Fruit fly (Drosophila melanogaster) whole organism, embryonic: ENCODE measurements around the gene CG14221.
A peak's percentile ranks its signal among the peaks of the same experiment; 100 is the strongest.

Source experiments
- Awh ChIP-seq: fragments of 200-800 bp; sonication (Bioruptor generic); IDR thresholded peaks from 2 replicates; pipeline ENCODE4, ENCODE4 v1.3.6; 2022; ENCODE audit warnings: missing biosample characterization, missing genetic modification characterization
- CG10543 ChIP-seq: fragments of 200-800 bp; sonication (Bioruptor generic); optimal IDR thresholded peaks from 3 replicates; lab custom pipeline; 2017; ENCODE audit warnings: missing biosample characterization, mild to moderate bottlenecking, missing genetic modification characterization, moderate library complexity
- CG12391 ChIP-seq: fragments of 200-800 bp; sonication (Bioruptor generic); optimal IDR thresholded peaks from 3 replicates; lab custom pipeline; 2018; ENCODE audit warnings: missing biosample characterization, mild to moderate bottlenecking, missing genetic modification characterization, moderate library complexity
- CG15514 ChIP-seq: fragments of 200-800 bp; sonication (Bioruptor generic); optimal IDR thresholded peaks from 3 replicates; lab custom pipeline; 2017; ENCODE audit warnings: missing biosample characterization, missing genetic modification characterization, mild to moderate bottlenecking, moderate library complexity, missing genetic modification reagents
- CG1603 ChIP-seq: fragments of 200-800 bp; sonication (Bioruptor generic); optimal IDR thresholded peaks from 2 replicates; lab custom pipeline; 2019; ENCODE audit warnings: missing biosample characterization, mild to moderate bottlenecking, missing genetic modification characterization, moderate library complexity
- CG18262 ChIP-seq: fragments of 200-800 bp; optimal IDR thresholded peaks from 3 replicates; lab custom pipeline; 2019; ENCODE audit warnings: missing biosample characterization, mild to moderate bottlenecking, missing genetic modification characterization, moderate library complexity
- CG2116 ChIP-seq: fragments of 200-800 bp; sonication (Bioruptor generic); optimal IDR thresholded peaks from 3 replicates; lab custom pipeline; 2018; ENCODE audit warnings: missing biosample characterization, mild to moderate bottlenecking, missing genetic modification characterization
- CG2129 ChIP-seq: fragments of 200-800 bp; sonication (Bioruptor generic); IDR thresholded peaks from 2 replicates; pipeline ENCODE4 v1.3.6; 2022; ENCODE audit warnings: missing biosample characterization, missing genetic modification characterization; ENCODE audit not compliant: partially characterized antibody
- CG42726 ChIP-seq: fragments of 200-800 bp; sonication (Bioruptor generic); IDR thresholded peaks from 2 replicates; pipeline ENCODE4 v1.3.6; 2022; ENCODE audit warnings: missing biosample characterization, missing genetic modification characterization; ENCODE audit not compliant: partially characterized antibody
- CG4328 ChIP-seq: fragments of 200-800 bp; sonication (Bioruptor generic); optimal IDR thresholded peaks from 3 replicates; lab custom pipeline; 2017; ENCODE audit warnings: missing biosample characterization, missing genetic modification reagents, missing genetic modification characterization
- CG6813 ChIP-seq: fragments of 200-800 bp; sonication (Bioruptor generic); optimal IDR thresholded peaks from 2 replicates; lab custom pipeline; 2017; ENCODE audit warnings: missing biosample characterization, missing genetic modification characterization, mild to moderate bottlenecking, moderate library complexity, missing genetic modification reagents
- CG8290 ChIP-seq, 3 experiments: fragments of 200-800 bp; sonication (Bioruptor generic); optimal IDR thresholded peaks; 2 replicates each; lab custom pipeline; 2016 to 2019; ENCODE audit warnings: missing biosample characterization in 3 of 3, missing genetic modification characterization in 3 of 3, mild to moderate bottlenecking in 2 of 3, moderate library complexity in 1 of 3
- CkIIα-i1 ChIP-seq: fragments of 200-800 bp; sonication (Bioruptor generic); IDR thresholded peaks from 2 replicates; pipeline ENCODE4 v1.3.6; 2022; ENCODE audit warnings: missing biosample characterization, missing genetic modification characterization
- D19A ChIP-seq: fragments of 200-800 bp; optimal IDR thresholded peaks from 3 replicates; lab custom pipeline; 2019; ENCODE audit warnings: missing biosample characterization, mild to moderate bottlenecking, missing genetic modification characterization, moderate library complexity
- Dad ChIP-seq: fragments of 200-800 bp; sonication (Bioruptor generic); optimal IDR thresholded peaks from 3 replicates; lab custom pipeline; 2016; ENCODE audit warnings: missing biosample characterization, missing genetic modification characterization
- Dll ChIP-seq: fragments of 200-800 bp; sonication (Bioruptor generic); IDR thresholded peaks from 4 replicates; pipeline ENCODE4 v1.3.6; 2022; ENCODE audit warnings: missing biosample characterization, missing genetic modification characterization; ENCODE audit not compliant: partially characterized antibody
- Doc3 ChIP-seq: fragments of 200-800 bp; sonication (Bioruptor generic); IDR thresholded peaks from 3 replicates; pipeline ENCODE4 v1.3.6; 2022; ENCODE audit warnings: missing biosample characterization, missing genetic modification characterization; ENCODE audit not compliant: partially characterized antibody
- Fer1 ChIP-seq: fragments of 200-800 bp; sonication (Bioruptor generic); optimal IDR thresholded peaks from 2 replicates; lab custom pipeline; 2017; ENCODE audit warnings: missing biosample characterization, mild to moderate bottlenecking, missing genetic modification characterization
- HmgZ ChIP-seq: fragments of 200-800 bp; sonication (Bioruptor generic); optimal IDR thresholded peaks from 2 replicates; lab custom pipeline; 2018; ENCODE audit warnings: missing biosample characterization, mild to moderate bottlenecking, missing genetic modification characterization
- Hmr ChIP-seq: fragments of 200-800 bp; sonication (Bioruptor generic); optimal IDR thresholded peaks from 3 replicates; lab custom pipeline; 2017; ENCODE audit warnings: mild to moderate bottlenecking, missing biosample characterization, missing genetic modification reagents, missing genetic modification characterization
- Hr78 ChIP-seq, 2 experiments: fragments of 200-800 bp in 1 of 2; fragments of >200 bp in 1 of 2; sonication (Bioruptor generic) in 1 of 2; optimal IDR thresholded peaks; 2 replicates each; lab custom pipeline; 2017 to 2019; ENCODE audit warnings: missing biosample characterization in 2 of 2, missing genetic modification characterization in 2 of 2, mild to moderate bottlenecking in 1 of 2, moderate library complexity in 1 of 2
- MTF-1 ChIP-seq: fragments of 200-800 bp; sonication (Bioruptor generic); optimal IDR thresholded peaks from 2 replicates; lab custom pipeline; 2018; ENCODE audit warnings: missing biosample characterization, mild to moderate bottlenecking, missing genetic modification characterization, borderline replicate concordance
- Nf-YA ChIP-seq: fragments of 200-800 bp; sonication (Bioruptor generic); IDR thresholded peaks from 2 replicates; pipeline ENCODE4 v1.3.6; 2022; ENCODE audit warnings: missing biosample characterization, missing genetic modification characterization
- Nf-YC ChIP-seq: fragments of 200-800 bp; optimal IDR thresholded peaks from 3 replicates; lab custom pipeline; 2019; ENCODE audit warnings: missing biosample characterization, mild to moderate bottlenecking, missing genetic modification characterization, moderate library complexity
- Oli ChIP-seq: fragments of 200-800 bp; sonication (Bioruptor generic); optimal IDR thresholded peaks from 2 replicates; lab custom pipeline; 2018; ENCODE audit warnings: missing biosample characterization, mild to moderate bottlenecking, missing genetic modification characterization, moderate library complexity
- Pdp1 ChIP-seq, 2 experiments: fragments of 200-800 bp; sonication (Bioruptor generic); optimal IDR thresholded peaks; 3 replicates each; lab custom pipeline; 2016; ENCODE audit warnings: missing biosample characterization in 2 of 2, missing genetic modification characterization in 2 of 2, mild to moderate bottlenecking in 1 of 2, moderate library complexity in 1 of 2
- Xrp1 ChIP-seq: fragments of 200-800 bp; sonication (Bioruptor generic); IDR thresholded peaks from 2 replicates; pipeline ENCODE4 v1.3.6; 2022; ENCODE audit warnings: missing biosample characterization, missing genetic modification characterization
- cas ChIP-seq: fragments of 200-800 bp; sonication (Bioruptor generic); IDR thresholded peaks from 2 replicates; pipeline ENCODE4 v1.3.6; 2022; ENCODE audit warnings: missing biosample characterization, missing genetic modification characterization
- cato ChIP-seq: fragments of 200-800 bp; sonication (Bioruptor generic); optimal IDR thresholded peaks from 2 replicates; lab custom pipeline; 2016; ENCODE audit warnings: missing biosample characterization, missing genetic modification characterization, borderline replicate concordance
- chinmo ChIP-seq: fragments of 200-800 bp; sonication (Bioruptor generic); IDR thresholded peaks from 4 replicates; pipeline ENCODE4 v1.3.6; 2022; ENCODE audit warnings: missing biosample characterization, missing genetic modification characterization; ENCODE audit not compliant: partially characterized antibody
- crol ChIP-seq: fragments of 200-800 bp; sonication (Bioruptor generic); IDR thresholded peaks from 2 replicates; pipeline ENCODE4 v1.3.6; 2022; ENCODE audit warnings: missing biosample characterization, missing genetic modification characterization
- eyg ChIP-seq: fragments of 200-800 bp; sonication (Bioruptor generic); optimal IDR thresholded peaks from 3 replicates; lab custom pipeline; 2016; ENCODE audit warnings: missing biosample characterization, missing genetic modification characterization
- ftz-f1 ChIP-seq: fragments of 200-800 bp; sonication (Bioruptor generic); optimal IDR thresholded peaks from 2 replicates; lab custom pipeline; 2016; ENCODE audit warnings: missing biosample characterization, missing genetic modification characterization
- hth ChIP-seq: fragments of >200 bp; optimal IDR thresholded peaks from 2 replicates; lab custom pipeline; 2017; ENCODE audit warnings: inconsistent platforms
- onecut ChIP-seq: fragments of 200-800 bp; sonication (Bioruptor generic); IDR thresholded peaks from 2 replicates; pipeline ENCODE4 v1.3.6; 2022; ENCODE audit warnings: missing biosample characterization, missing genetic modification characterization
- pfk ChIP-seq: fragments of 200-800 bp; sonication (Bioruptor generic); optimal IDR thresholded peaks from 2 replicates; lab custom pipeline; 2018; ENCODE audit warnings: missing biosample characterization, mild to moderate bottlenecking, missing genetic modification characterization, moderate library complexity
- pnt ChIP-seq: fragments of 200-800 bp; sonication (Bioruptor generic); optimal IDR thresholded peaks from 3 replicates; lab custom pipeline; 2016; ENCODE audit warnings: missing biosample characterization, missing genetic modification characterization
- prd ChIP-seq, 3 experiments: fragments of >200 bp in 2 of 3; fragments of 200-800 bp in 1 of 3; sonication (Bioruptor generic) in 1 of 3; optimal IDR thresholded peaks in 2 of 3; IDR thresholded peaks in 1 of 3; 2 replicates in 2 of 3; 3 replicates in 1 of 3; pipeline versions ENCODE4 v1.3.6 to Lab custom; 2017 to 2022; ENCODE audit warnings: missing biosample characterization in 1 of 3, missing genetic modification characterization in 1 of 3
- sd ChIP-seq: fragments of 200-800 bp; sonication (Bioruptor generic); optimal IDR thresholded peaks from 3 replicates; lab custom pipeline; 2018; ENCODE audit warnings: missing biosample characterization, mild to moderate bottlenecking, missing genetic modification characterization, moderate library complexity
- sr ChIP-seq: fragments of 200-800 bp; sonication (Bioruptor generic); IDR thresholded peaks from 3 replicates; pipeline ENCODE4 v1.3.6; 2022; ENCODE audit warnings: missing biosample characterization, missing genetic modification characterization
- unc-4 ChIP-seq: fragments of 200-800 bp; sonication (Bioruptor generic); IDR thresholded peaks from 2 replicates; pipeline ENCODE4 v1.3.6; 2022; ENCODE audit warnings: missing biosample characterization, missing genetic modification characterization; ENCODE audit not compliant: partially characterized antibody
- vfl ChIP-seq: fragments of 200-800 bp; sonication (Bioruptor generic); optimal IDR thresholded peaks from 2 replicates; lab custom pipeline; 2016; ENCODE audit warnings: missing biosample characterization, missing genetic modification characterization
- vnd ChIP-seq: fragments of 200-800 bp; sonication (Bioruptor generic); IDR thresholded peaks from 3 replicates; pipeline ENCODE4 v1.3.6; 2022; ENCODE audit warnings: missing biosample characterization, missing genetic modification characterization; ENCODE audit not compliant: partially characterized antibody
- zfh1 ChIP-seq: fragments of 200-800 bp; sonication (Bioruptor generic); IDR thresholded peaks from 3 replicates; pipeline ENCODE4 v1.3.6; 2022; ENCODE audit warnings: missing biosample characterization, missing genetic modification characterization

The CG14221 gene

dm6 chrX:19608042-19608609 is 12.9 kb downstream of the CG14221 start (continued):
- peak; percentile 38 for TF ChIP-seq CG2116 (GFP tag; lab: Kevin White, UChicago)
- peak; percentile 57; the same call in 3 of the 4 replicates for TF ChIP-seq Dll (GFP tag; lab: Robert Waterston, UW)
- TF ChIP-seq Awh (GFP tag; lab: Robert Waterston, UW): peak; percentile 72
- TF ChIP-seq cato: no peak
- TF ChIP-seq zfh1: peak; percentile 14; the same call in 1 of the 3 replicates
- TF ChIP-seq Nf-YA (GFP tag; lab: Robert Waterston, UW): no peak
- TF ChIP-seq onecut (GFP tag; lab: Robert Waterston, UW): peak; percentile 20; the same call in 1 of the 2 replicates
- TF ChIP-seq hth (lab: Kevin White, UChicago): no peak
- no peak for TF ChIP-seq CG4328 (GFP tag; lab: Kevin White, UChicago)
- peak; percentile 78 for TF ChIP-seq sd
- TF ChIP-seq HmgZ: peak; percentile 20
- TF ChIP-seq Hmr (GFP tag; lab: Kevin White, UChicago): no peak
- no peak for TF ChIP-seq CG8290 (GFP tag; optimal IDR thresholded peaks at IDR 0.05; lab: Kevin White, UChicago)
- TF ChIP-seq CG8290 (tag; optimal IDR thresholded peaks at IDR 0.05; lab: Kevin White, UChicago): peak in 1 of 2 experiments; percentile 19
- peak; percentile 61 for TF ChIP-seq crol (GFP tag; lab: Robert Waterston, UW)
- TF ChIP-seq CG2129 (GFP tag; lab: Robert Waterston, UW): no peak
- no peak for TF ChIP-seq CG42726
- TF ChIP-seq Dad (GFP tag; lab: Kevin White, UChicago): no peak
- peak; percentile 87; the same call in 1 of the 4 replicates for TF ChIP-seq chinmo (GFP tag; lab: Robert Waterston, UW)
- peak; percentile 16 for TF ChIP-seq pfk (GFP tag; lab: Kevin White, UChicago)
- TF ChIP-seq MTF-1 (GFP tag; lab: Kevin White, UChicago): no peak
- TF ChIP-seq vnd: no peak
- no peak for TF ChIP-seq eyg (GFP tag; lab: Kevin White, UChicago)
- no peak for TF ChIP-seq CG12391 (tag; lab: Kevin White, UChicago)
- no peak for TF ChIP-seq vfl (GFP tag; lab: Kevin White, UChicago)
- no peak for TF ChIP-seq prd (optimal IDR thresholded peaks at IDR 0.05; lab: Kevin White, UChicago)
- TF ChIP-seq prd (GFP tag; IDR thresholded peaks at IDR 0.05; lab: Robert Waterston, UW): no peak
- peak; percentile 23 for TF ChIP-seq CG15514 (GFP tag; lab: Kevin White, UChicago)
- TF ChIP-seq Nf-YC (tag; lab: Kevin White, UChicago): no peak
- TF ChIP-seq Oli (tag; lab: Kevin White, UChicago): no peak
- TF ChIP-seq cas (GFP tag; lab: Robert Waterston, UW): no peak
- no peak for TF ChIP-seq CG1603
- no peak for TF ChIP-seq D19A (tag; lab: Kevin White, UChicago)
- peak in 1 of 2 experiments; percentile 43 for TF ChIP-seq Pdp1 (GFP tag; optimal IDR thresholded peaks at IDR 0.05; lab: Kevin White, UChicago)
- TF ChIP-seq Xrp1 (GFP tag; lab: Robert Waterston, UW): peak; percentile 17; the same call in 1 of the 2 replicates
- TF ChIP-seq CG10543 (GFP tag; lab: Kevin White, UChicago): peak; percentile 82
- TF ChIP-seq ftz-f1 (GFP tag; lab: Kevin White, UChicago): peak; percentile 83
- peak; percentile 42; the same call in 1 of the 3 replicates for TF ChIP-seq Doc3 (GFP tag; lab: Robert Waterston, UW)
- TF ChIP-seq sr: 0 out of 3 replicates have a peak, but pooled peaks have one; percentile 36
- TF ChIP-seq Hr78 (GFP tag; optimal IDR thresholded peaks at IDR 0.05; lab: Kevin White, UChicago): peak in 1 of 2 experiments; percentile 42
- no peak for TF ChIP-seq CG18262 (tag; lab: Kevin White, UChicago)
- peak; percentile 32 for TF ChIP-seq unc-4 (GFP tag; lab: Robert Waterston, UW)
- TF ChIP-seq CG6813 (GFP tag; lab: Kevin White, UChicago): peak; percentile 50
- TF ChIP-seq CkIIα-i1 (GFP tag; lab: Robert Waterston, UW): no peak
- TF ChIP-seq pnt (GFP tag; lab: Kevin White, UChicago): no peak
- TF ChIP-seq Fer1 (GFP tag; lab: Kevin White, UChicago): peak; percentile 11
